Worm (Caenorhabditis elegans) whole organism, L4 larva: ENCODE measurements around the gene ehbp-1.
A peak's percentile ranks its signal among the peaks of the same experiment; 100 is the strongest.

Experiments
- D1046.2 ChIP-seq: fragments of 200-800 bp; sonication (Bioruptor generic); IDR thresholded peaks from 2 replicates; pipeline ENCODE4 v1.3.6; 2022; ENCODE audit warnings: missing genetic modification characterization, missing compliant biosample characterization
- F10B5.3 ChIP-seq: sonication (generic microtip); optimal IDR thresholded peaks from 2 replicates; lab custom pipeline; 2016; ENCODE audit warnings: mild to moderate bottlenecking, missing genetic modification characterization, missing compliant biosample characterization
- F37D6.2 ChIP-seq: sonication (generic microtip); optimal IDR thresholded peaks from 2 replicates; lab custom pipeline; 2016; ENCODE audit warnings: mild to moderate bottlenecking, missing genetic modification characterization, missing compliant biosample characterization
- F49E8.2 ChIP-seq: sonication (generic microtip); optimal IDR thresholded peaks from 2 replicates; lab custom pipeline; 2016; ENCODE audit warnings: missing compliant biosample characterization, mild to moderate bottlenecking, missing genetic modification characterization, borderline replicate concordance
- R02D3.7 ChIP-seq: fragments of 150-350 bp; sonication (generic microtip); optimal IDR thresholded peaks from 3 replicates; lab custom pipeline; 2014; ENCODE audit warnings: missing biosample characterization, missing genetic modification characterization
- T20F7.1 ChIP-seq: fragments of 200-800 bp; sonication (Bioruptor generic); optimal IDR thresholded peaks from 2 replicates; lab custom pipeline; 2018; ENCODE audit warnings: mild to moderate bottlenecking, missing genetic modification characterization, missing compliant biosample characterization
- Y105C5A.15 ChIP-seq: fragments of 200-800 bp; sonication (Bioruptor generic); IDR thresholded peaks from 2 replicates; pipeline ENCODE4 v1.3.6; 2022; ENCODE audit warnings: missing genetic modification characterization, missing compliant biosample characterization
- Y48G9A.11 ChIP-seq: fragments of 200-800 bp; sonication (Bioruptor generic); IDR thresholded peaks from 2 replicates; pipeline ENCODE4 v1.3.6; 2022; ENCODE audit warnings: missing genetic modification reagents, missing genetic modification characterization, missing compliant biosample characterization
- Y75B8A.6 ChIP-seq: fragments of 200-800 bp; sonication (Bioruptor generic); IDR thresholded peaks from 2 replicates; pipeline ENCODE4 v1.3.6; 2022; ENCODE audit warnings: missing genetic modification reagents, missing genetic modification characterization, missing compliant biosample characterization
- ZK337.2 ChIP-seq: fragments of 200-800 bp; sonication (Bioruptor generic); IDR thresholded peaks from 2 replicates; pipeline ENCODE4 v1.3.6; 2022; ENCODE audit warnings: missing genetic modification reagents, missing genetic modification characterization, missing compliant biosample characterization
- ZK546.5 ChIP-seq, 2 experiments: sonication (generic microtip); optimal IDR thresholded peaks; 2 replicates each; lab custom pipeline; 2017; ENCODE audit warnings: missing biosample characterization in 2 of 2, missing genetic modification characterization in 2 of 2
- aha-1 ChIP-seq: fragments of 150-350 bp; peaks from one replicate; lab custom pipeline; 2014; ENCODE audit warnings: missing biosample characterization, missing genetic modification characterization
- aly-2 ChIP-seq: sonication (generic microtip); optimal IDR thresholded peaks from 2 replicates; lab custom pipeline; 2018; ENCODE audit warnings: missing biosample characterization, missing genetic modification characterization
- ama-1 ChIP-seq: fragments of 150-350 bp; optimal IDR thresholded peaks from 2 replicates; lab custom pipeline; 2014; ENCODE audit warnings: inconsistent platforms, mixed read lengths
- arid-1 ChIP-seq: fragments of 200-800 bp; sonication (Bioruptor generic); conservative IDR thresholded peaks from 2 replicates; pipeline ENCODE4 v1.3.6; 2022; ENCODE audit warnings: missing genetic modification reagents, missing genetic modification characterization, missing compliant biosample characterization
- attf-4 ChIP-seq: sonication (generic microtip); optimal IDR thresholded peaks from 3 replicates; lab custom pipeline; 2017; ENCODE audit warnings: missing biosample characterization, missing genetic modification characterization
- ceh-28 ChIP-seq: fragments of 150-350 bp; optimal IDR thresholded peaks from 2 replicates; lab custom pipeline; 2014; ENCODE audit warnings: missing biosample characterization, missing genetic modification reagents, missing genetic modification characterization
- ceh-32 ChIP-seq: sonication (generic microtip); optimal IDR thresholded peaks from 2 replicates; lab custom pipeline; 2016; ENCODE audit warnings: mild to moderate bottlenecking, missing genetic modification characterization, missing compliant biosample characterization; ENCODE audit not compliant: poor library complexity
- ceh-44 ChIP-seq: fragments of 200-800 bp; sonication (Bioruptor generic); IDR thresholded peaks from 2 replicates; pipeline ENCODE4 v1.3.6; 2022; ENCODE audit warnings: missing genetic modification reagents, missing genetic modification characterization, missing compliant biosample characterization
- ces-1 ChIP-seq: fragments of 150-350 bp; sonication (generic microtip); optimal IDR thresholded peaks from 4 replicates; lab custom pipeline; 2014; ENCODE audit warnings: missing biosample characterization, missing genetic modification reagents, missing genetic modification characterization
- cey-2 ChIP-seq: sonication (generic microtip); optimal IDR thresholded peaks from 3 replicates; lab custom pipeline; 2017; ENCODE audit warnings: missing genetic modification characterization, mild to moderate bottlenecking, missing compliant biosample characterization, antibody characterized with exemption, borderline replicate concordance; ENCODE audit not compliant: insufficient read depth
- dmd-6 ChIP-seq: fragments of 200-800 bp; sonication (Bioruptor generic); IDR thresholded peaks from 2 replicates; pipeline ENCODE4 v1.3.6; 2022; ENCODE audit warnings: missing genetic modification reagents, missing genetic modification characterization, missing compliant biosample characterization
- dmd-8 ChIP-seq: fragments of 200-800 bp; sonication (Bioruptor generic); IDR thresholded peaks from 2 replicates; pipeline ENCODE4 v1.3.6; 2022; ENCODE audit warnings: missing genetic modification characterization, missing compliant biosample characterization
- dmd-9 ChIP-seq: fragments of 200-800 bp; sonication (Bioruptor generic); IDR thresholded peaks from 2 replicates; pipeline ENCODE4 v1.3.6; 2022; ENCODE audit warnings: missing genetic modification reagents, missing genetic modification characterization, missing compliant biosample characterization
- dpl-1 ChIP-seq: fragments of 150-350 bp; optimal IDR thresholded peaks from 2 replicates; lab custom pipeline; 2014; ENCODE audit warnings: missing biosample characterization, missing genetic modification reagents, missing genetic modification characterization
- egl-27 ChIP-seq: sonication (generic microtip); optimal IDR thresholded peaks from 3 replicates; lab custom pipeline; 2017; ENCODE audit warnings: missing biosample characterization, missing genetic modification reagents, missing genetic modification characterization
- egl-43 ChIP-seq: fragments of 200-800 bp; sonication (Bioruptor generic); IDR thresholded peaks from 2 replicates; pipeline ENCODE4 v1.3.6; 2022; ENCODE audit warnings: missing genetic modification reagents, missing genetic modification characterization, missing compliant biosample characterization
- jun-1 ChIP-seq: fragments of 150-350 bp; optimal IDR thresholded peaks from 2 replicates; lab custom pipeline; 2014; ENCODE audit warnings: missing biosample characterization, missing genetic modification reagents, missing genetic modification characterization
- lin-1 ChIP-seq: fragments of 200-800 bp; sonication (Bioruptor generic); IDR thresholded peaks from 2 replicates; pipeline ENCODE4 v1.3.6; 2022; ENCODE audit warnings: missing genetic modification reagents, missing genetic modification characterization, missing compliant biosample characterization
- lin-13 ChIP-seq: fragments of 150-350 bp; optimal IDR thresholded peaks from 2 replicates; lab custom pipeline; 2014; ENCODE audit warnings: missing biosample characterization, missing genetic modification reagents, missing genetic modification characterization
- lin-15B ChIP-seq: fragments of 150-350 bp; sonication (generic microtip); optimal IDR thresholded peaks from 3 replicates; lab custom pipeline; 2014; ENCODE audit warnings: missing biosample characterization, missing genetic modification characterization
- lin-38 ChIP-seq: fragments of 200-800 bp; sonication (Bioruptor generic); IDR thresholded peaks from 2 replicates; pipeline ENCODE4 v1.3.6; 2022; ENCODE audit warnings: missing genetic modification reagents, missing genetic modification characterization, missing compliant biosample characterization
- madf-5 ChIP-seq, 2 experiments: fragments of 200-800 bp; sonication (Bioruptor generic); IDR thresholded peaks; 2 replicates each; pipeline ENCODE4 v1.3.6; 2022; ENCODE audit warnings: missing compliant biosample characterization in 2 of 2, missing genetic modification characterization in 2 of 2
- mep-1 ChIP-seq: fragments of 150-350 bp; sonication (generic microtip); optimal IDR thresholded peaks from 3 replicates; lab custom pipeline; 2014; ENCODE audit warnings: missing biosample characterization, missing genetic modification characterization
- mxl-2 ChIP-seq: fragments of 200-800 bp; sonication (Bioruptor generic); conservative IDR thresholded peaks from 2 replicates; pipeline ENCODE4 v1.3.6; 2022; ENCODE audit warnings: missing genetic modification reagents, missing genetic modification characterization, missing compliant biosample characterization
- nhr-102 ChIP-seq: sonication (generic microtip); optimal IDR thresholded peaks from 2 replicates; lab custom pipeline; 2016; ENCODE audit warnings: mild to moderate bottlenecking, missing genetic modification characterization, moderate library complexity, missing compliant biosample characterization
- nhr-11 ChIP-seq: fragments of 150-350 bp; optimal IDR thresholded peaks from 2 replicates; lab custom pipeline; 2014; ENCODE audit warnings: missing biosample characterization, missing genetic modification characterization
- nhr-28 ChIP-seq: fragments of 150-350 bp; optimal IDR thresholded peaks from 2 replicates; lab custom pipeline; 2014; ENCODE audit warnings: missing biosample characterization, missing genetic modification characterization
- nhr-41 ChIP-seq: fragments of 200-800 bp; sonication (Bioruptor generic); IDR thresholded peaks from 2 replicates; pipeline ENCODE4 v1.3.6; 2022; ENCODE audit warnings: missing genetic modification reagents, missing genetic modification characterization, missing compliant biosample characterization
- nhr-42 ChIP-seq: fragments of 200-800 bp; sonication (Bioruptor generic); IDR thresholded peaks from 2 replicates; pipeline ENCODE4 v1.3.6; 2022; ENCODE audit warnings: missing genetic modification characterization, missing compliant biosample characterization
- nhr-6 ChIP-seq: fragments of 150-350 bp; optimal IDR thresholded peaks from 2 replicates; lab custom pipeline; 2014; ENCODE audit warnings: missing biosample characterization, missing genetic modification characterization
- php-3 ChIP-seq: fragments of 200-800 bp; sonication (Bioruptor generic); IDR thresholded peaks from 2 replicates; pipeline ENCODE4 v1.3.6; 2022; ENCODE audit warnings: missing genetic modification reagents, missing genetic modification characterization, missing compliant biosample characterization
- rbr-2 ChIP-seq: sonication (generic microtip); optimal IDR thresholded peaks from 2 replicates; lab custom pipeline; 2016; ENCODE audit warnings: missing genotype, missing genetic modification characterization, missing compliant biosample characterization
- saeg-2 ChIP-seq: fragments of 200-800 bp; sonication (Bioruptor generic); IDR thresholded peaks from 2 replicates; pipeline ENCODE4 v1.3.6; 2022; ENCODE audit warnings: missing genetic modification reagents, missing genetic modification characterization, missing compliant biosample characterization
- spr-1 ChIP-seq: sonication (generic microtip); optimal IDR thresholded peaks from 2 replicates; lab custom pipeline; 2016; ENCODE audit warnings: mild to moderate bottlenecking, missing genetic modification characterization, missing compliant biosample characterization
- tag-97 ChIP-seq: fragments of 200-800 bp; sonication (Bioruptor generic); IDR thresholded peaks from 2 replicates; pipeline ENCODE4 v1.3.6; 2022; ENCODE audit warnings: missing genetic modification characterization, missing compliant biosample characterization
- tra-1 ChIP-seq: fragments of 200-800 bp; sonication (Bioruptor generic); IDR thresholded peaks from 2 replicates; pipeline ENCODE4 v1.3.6; 2022; ENCODE audit warnings: missing genetic modification reagents, missing genetic modification characterization, missing compliant biosample characterization
- vab-7 ChIP-seq: fragments of 200-800 bp; sonication (Bioruptor generic); IDR thresholded peaks from 2 replicates; pipeline ENCODE4 v1.3.6; 2022; ENCODE audit warnings: missing genetic modification reagents, missing genetic modification characterization, missing compliant biosample characterization
- zfp-2 ChIP-seq: sonication (generic microtip); optimal IDR thresholded peaks from 2 replicates; lab custom pipeline; 2016; ENCODE audit warnings: mild to moderate bottlenecking, missing genetic modification characterization, missing compliant biosample characterization
- zfp-3 ChIP-seq: fragments of 200-800 bp; sonication (Bioruptor generic); conservative IDR thresholded peaks from 2 replicates; pipeline ENCODE4 v1.3.6; 2022; ENCODE audit warnings: missing genetic modification reagents, missing genetic modification characterization, missing compliant biosample characterization
- zip-2 ChIP-seq: fragments of 150-350 bp; optimal IDR thresholded peaks from 2 replicates; lab custom pipeline; 2014; ENCODE audit warnings: missing biosample characterization, missing genetic modification characterization
- ztf-11 ChIP-seq: fragments of 150-350 bp; optimal IDR thresholded peaks from 2 replicates; lab custom pipeline; 2014; ENCODE audit warnings: missing biosample characterization, missing genetic modification characterization

ehbp-1 gene

DNA sequence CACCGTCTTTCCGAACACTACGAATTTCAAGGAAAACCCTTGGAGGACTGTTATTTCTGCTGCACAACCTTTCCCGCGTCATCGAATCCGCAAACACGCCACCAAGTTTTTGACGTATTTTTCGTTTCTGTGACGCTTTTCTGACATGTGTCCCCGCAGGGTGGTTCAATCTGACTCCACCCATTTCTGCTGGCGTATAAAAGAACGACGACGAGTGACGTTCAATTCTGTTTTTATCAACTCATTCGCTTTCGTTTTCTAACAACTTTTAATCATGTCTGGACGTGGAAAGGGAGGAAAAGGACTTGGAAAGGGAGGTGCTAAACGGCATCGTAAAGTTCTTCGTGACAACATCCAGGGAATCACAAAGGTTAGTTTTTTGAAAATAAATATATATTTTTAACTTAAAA is 3.6 kb upstream of the ehbp-1 start, which contains the start of gene his-37 (continued):
- TF ChIP-seq F37D6.2 (tag; lab: Kevin White, UChicago) (peak; percentile 97), lin-15B (no peak), ztf-11 (tag; lab: Kevin White, UChicago) (no peak), zip-2 (tag; lab: Kevin White, UChicago) (peak; percentile 92), nhr-42 (GFP tag; lab: Robert Waterston, UW) (peak; percentile 97), F49E8.2 (tag; lab: Kevin White, UChicago) (no peak), saeg-2 (GFP tag; lab: Robert Waterston, UW) (peak; percentile 96), mxl-2 (GFP tag; lab: Robert Waterston, UW) (peak; percentile 85; the same call in 1 of the 2 replicates), php-3 (peak; percentile 94), madf-5 (GFP tag; IDR thresholded peaks at IDR 0.05; lab: Robert Waterston, UW) (peak in 1 of 2 experiments; percentile 86; a peak in 1 of 4 replicates), ZK337.2 (GFP tag; lab: Robert Waterston, UW) (peak; percentile 68; the same call in 1 of the 2 replicates), mep-1 (peak; percentile 99), egl-43 (GFP tag; lab: Robert Waterston, UW) (peak; percentile 95), aly-2 (tag; lab: Kevin White, UChicago) (no peak), dmd-9 (GFP tag; lab: Robert Waterston, UW) (peak; percentile 95), zfp-3 (GFP tag; lab: Robert Waterston, UW) (peak; percentile 99), Y105C5A.15 (peak; percentile 61; the same call in 1 of the 2 replicates), lin-38 (GFP tag; lab: Robert Waterston, UW) (peak; percentile 91), T20F7.1 (GFP tag; lab: Kevin White, UChicago) (peak; percentile 96), nhr-102 (tag; lab: Kevin White, UChicago) (peak; percentile 99), ZK546.5 (tag; optimal IDR thresholded peaks at IDR 0.05; lab: Kevin White, UChicago) (peak in 1 of 2 experiments; percentile 79), nhr-41 (GFP tag; lab: Robert Waterston, UW) (peak; percentile 88), attf-4 (peak; percentile 21), dmd-6 (GFP tag; lab: Robert Waterston, UW) (peak; percentile 99), rbr-2 (tag; lab: Kevin White, UChicago) (peak; percentile 99), Y75B8A.6 (GFP tag; lab: Robert Waterston, UW) (peak; percentile 64; the same call in 1 of the 2 replicates), zfp-2 (peak; percentile 85), spr-1 (tag; lab: Kevin White, UChicago) (peak; percentile 96), dmd-8 (GFP tag; lab: Robert Waterston, UW) (no peak), cey-2 (tag; lab: Kevin White, UChicago) (peak; percentile 88), ama-1 (lab: Kevin White, UChicago) (peak; percentile 95), jun-1 (tag; lab: Kevin White, UChicago) (peak; percentile 97), tag-97 (GFP tag; lab: Robert Waterston, UW) (no peak), D1046.2 (GFP tag; lab: Robert Waterston, UW) (peak; percentile 91; the same call in 1 of the 2 replicates), dpl-1 (GFP tag; lab: Kevin White, UChicago) (peak; percentile 95), Y48G9A.11 (0 out of 2 replicates have a peak, but pooled peaks have one; percentile 8), ceh-44 (GFP tag; lab: Robert Waterston, UW) (no peak), vab-7 (peak; percentile 92), lin-13 (GFP tag; lab: Kevin White, UChicago) (peak; percentile 98), R02D3.7 (tag; lab: Kevin White, UChicago) (no peak), arid-1 (GFP tag; lab: Robert Waterston, UW) (peak; percentile 92), F10B5.3 (peak; percentile 91), tra-1 (GFP tag; lab: Robert Waterston, UW) (peak; percentile 98), nhr-28 (tag; lab: Kevin White, UChicago) (peak; percentile 99), ceh-28 (peak; percentile 59), ces-1 (peak; percentile 89), ceh-32 (tag; lab: Kevin White, UChicago) (peak; percentile 82), nhr-11 (peak; percentile 100), lin-1 (GFP tag; lab: Robert Waterston, UW) (peak; percentile 94), aha-1 (tag; lab: Kevin White, UChicago) (peak; percentile 100), egl-27 (tag; lab: Kevin White, UChicago) (peak; percentile 27), nhr-6 (tag; lab: Kevin White, UChicago) (peak; percentile 98)
